In the genomic region with DNA sequence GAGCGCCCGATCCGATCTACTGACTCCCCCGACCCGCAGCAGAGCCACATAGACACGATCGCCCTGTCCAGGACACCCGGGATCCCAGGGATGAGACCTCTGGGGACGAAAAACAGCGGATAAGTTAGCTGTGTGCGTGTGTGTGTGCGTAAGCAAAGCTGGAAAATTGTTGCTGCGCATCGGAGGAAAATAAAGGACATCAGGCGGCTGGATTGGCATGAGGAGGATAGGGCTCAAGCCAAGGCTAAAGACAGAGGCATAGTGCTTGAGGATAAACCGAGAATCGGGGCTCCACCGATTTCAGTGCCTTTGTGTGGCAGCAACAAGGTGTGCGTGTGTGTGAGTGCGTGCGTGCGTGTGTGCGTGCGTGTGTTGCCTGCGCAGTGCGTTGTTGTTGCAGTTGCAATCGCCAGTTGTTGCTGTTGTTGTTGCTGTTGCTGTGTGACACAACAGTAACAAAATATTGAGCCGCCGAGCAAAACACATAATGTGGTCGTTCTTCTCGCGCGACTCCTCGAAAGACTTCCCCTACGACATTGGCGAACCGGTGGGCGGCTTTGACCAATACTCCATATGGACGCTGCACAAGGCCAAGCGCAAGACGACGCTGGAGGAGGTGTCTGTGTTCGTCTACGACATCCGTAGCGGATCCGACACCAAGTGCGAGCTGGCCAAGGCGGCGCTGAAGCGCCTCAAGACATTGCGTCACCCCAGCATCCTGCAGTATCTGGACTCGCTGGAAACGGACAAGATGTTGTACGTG, we compare ENCODE assay signal across 1 fruit fly cellular context.
A peak's percentile ranks its signal among the peaks of the same experiment; 100 is the strongest.
TF ChIP-seq lines count a peak whose summit lies in the region.

No protein-coding gene starts in this region.

TF ChIP-seq in whole organism, embryonic, 481 proteins besides CTCF, POLR2A, EP300 and RAD21 (continued from another document):
- TF ChIP-seq CG7271 (tag; optimal IDR thresholded peaks at IDR 0.05; lab: Kevin White, UChicago) = no peak
- no peak for TF ChIP-seq repo (GFP tag; optimal IDR thresholded peaks at IDR 0.05; lab: Kevin White, UChicago)
- TF ChIP-seq Atf6 (GFP tag; IDR thresholded peaks at IDR 0.05; lab: Robert Waterston, UW) = no peak
- TF ChIP-seq CG2120 (GFP tag; optimal IDR thresholded peaks at IDR 0.05; lab: Kevin White, UChicago) = no peak
- 0 out of 3 replicates have a peak, but pooled peaks have one; percentile 3 for TF ChIP-seq HLH4C (GFP tag; IDR thresholded peaks at IDR 0.05; lab: Robert Waterston, UW; ENCODE audit: partially characterized antibody)
- TF ChIP-seq Mes4 (GFP tag; optimal IDR thresholded peaks at IDR 0.05; lab: Kevin White, UChicago) = no peak
- no peak for TF ChIP-seq CG34422 (GFP tag; IDR thresholded peaks at IDR 0.05; lab: Robert Waterston, UW)
- TF ChIP-seq CG12155 (GFP tag; optimal IDR thresholded peaks at IDR 0.05; lab: Kevin White, UChicago) = no peak
- no peak for TF ChIP-seq CG4282 (GFP tag; optimal IDR thresholded peaks at IDR 0.05; lab: Kevin White, UChicago)
- no peak for TF ChIP-seq Xrp1 (GFP tag; IDR thresholded peaks at IDR 0.05; lab: Robert Waterston, UW)
- TF ChIP-seq CG31365 (tag; optimal IDR thresholded peaks at IDR 0.05; lab: Kevin White, UChicago) = no peak
- TF ChIP-seq CG6272 (GFP tag; IDR thresholded peaks at IDR 0.05; lab: Robert Waterston, UW) = no peak
- no peak for TF ChIP-seq CG3407 (GFP tag; optimal IDR thresholded peaks at IDR 0.05; lab: Kevin White, UChicago)
- TF ChIP-seq gce (GFP tag; IDR thresholded peaks at IDR 0.05; lab: Robert Waterston, UW) = no peak
- TF ChIP-seq Opbp (GFP tag; IDR thresholded peaks at IDR 0.05; lab: Robert Waterston, UW; ENCODE audit: partially characterized antibody) = no peak
- peak; percentile 40 for TF ChIP-seq Med (GFP tag; lab: Kevin White, UChicago)
- no peak for TF ChIP-seq MTF-1 (GFP tag; optimal IDR thresholded peaks at IDR 0.05; lab: Kevin White, UChicago; ENCODE audit: borderline replicate concordance)
- TF ChIP-seq CG6854 (GFP tag; optimal IDR thresholded peaks at IDR 0.05; lab: Kevin White, UChicago) = no peak
- peak; percentile 88 for TF ChIP-seq MESR4 (GFP tag; optimal IDR thresholded peaks at IDR 0.05; lab: Kevin White, UChicago)
- TF ChIP-seq Hr39 (optimal IDR thresholded peaks at IDR 0.05; lab: Kevin White, UChicago) = peak; percentile 99
- TF ChIP-seq gro (GFP tag; optimal IDR thresholded peaks at IDR 0.05; lab: Kevin White, UChicago) = no peak
- no peak for TF ChIP-seq Meics (GFP tag; optimal IDR thresholded peaks at IDR 0.05; lab: Kevin White, UChicago)
- peak; percentile 76; the same call in 2 of the 4 replicates for TF ChIP-seq Dll (GFP tag; IDR thresholded peaks at IDR 0.05; lab: Robert Waterston, UW; ENCODE audit: partially characterized antibody)
- no peak for TF ChIP-seq CG7987 (GFP tag; optimal IDR thresholded peaks at IDR 0.05; lab: Kevin White, UChicago)
- no peak for TF ChIP-seq Ravus (GFP tag; IDR thresholded peaks at IDR 0.05; lab: Robert Waterston, UW)
- TF ChIP-seq cato (GFP tag; optimal IDR thresholded peaks at IDR 0.05; lab: Kevin White, UChicago; ENCODE audit: borderline replicate concordance) = no peak
- no peak for TF ChIP-seq Gug (GFP tag; IDR thresholded peaks at IDR 0.05; lab: Robert Waterston, UW)
- TF ChIP-seq shn (GFP tag; optimal IDR thresholded peaks at IDR 0.05; lab: Kevin White, UChicago) = no peak
- no peak for TF ChIP-seq Fer1 (GFP tag; optimal IDR thresholded peaks at IDR 0.05; lab: Kevin White, UChicago)
- no peak for TF ChIP-seq CG1792 (GFP tag; optimal IDR thresholded peaks at IDR 0.05; lab: Kevin White, UChicago)
- TF ChIP-seq Hmx (GFP tag; optimal IDR thresholded peaks at IDR 0.05; lab: Kevin White, UChicago) = no peak
- no peak for TF ChIP-seq CG10209 (GFP tag; optimal IDR thresholded peaks at IDR 0.05; lab: Kevin White, UChicago)
- TF ChIP-seq nerfin-1 (tag; optimal IDR thresholded peaks at IDR 0.05; lab: Kevin White, UChicago) = no peak
- no peak for TF ChIP-seq bowl (GFP tag; IDR thresholded peaks at IDR 0.05; lab: Robert Waterston, UW)
- 0 out of 2 replicates have a peak, but pooled peaks have one; percentile 33 for TF ChIP-seq MBD-R2 (GFP tag; IDR thresholded peaks at IDR 0.05; lab: Robert Waterston, UW)
- no peak for TF ChIP-seq CG33557 (GFP tag; optimal IDR thresholded peaks at IDR 0.05; lab: Kevin White, UChicago)
- TF ChIP-seq unc-4 (GFP tag; IDR thresholded peaks at IDR 0.05; lab: Robert Waterston, UW; ENCODE audit: partially characterized antibody) = 0 out of 2 replicates have a peak, but pooled peaks have one; percentile 23
- 0 out of 2 replicates have a peak, but pooled peaks have one; percentile 34 for TF ChIP-seq nerfin-2 (GFP tag; IDR thresholded peaks at IDR 0.05; lab: Robert Waterston, UW; ENCODE audit: partially characterized antibody)
- no peak for TF ChIP-seq CG2678 (tag; optimal IDR thresholded peaks at IDR 0.05; lab: Kevin White, UChicago)
- no peak for TF ChIP-seq CG15479 (GFP tag; optimal IDR thresholded peaks at IDR 0.05; lab: Kevin White, UChicago)
- TF ChIP-seq sob (GFP tag; IDR thresholded peaks at IDR 0.05; lab: Robert Waterston, UW) = 0 out of 2 replicates have a peak, but pooled peaks have one; percentile 8
- TF ChIP-seq Stat92E (GFP tag; optimal IDR thresholded peaks at IDR 0.05; lab: Kevin White, UChicago) = no peak
- no peak for TF ChIP-seq CG34376 (GFP tag; optimal IDR thresholded peaks at IDR 0.05; lab: Kevin White, UChicago)
- TF ChIP-seq Aef1 (GFP tag; IDR thresholded peaks at IDR 0.05; lab: Robert Waterston, UW) = peak; percentile 16; the same call in 1 of the 3 replicates
- TF ChIP-seq CG31388 (GFP tag; optimal IDR thresholded peaks at IDR 0.05; lab: Kevin White, UChicago) = no peak
- no peak for TF ChIP-seq NC2α (GFP tag; optimal IDR thresholded peaks at IDR 0.05; lab: Kevin White, UChicago)
- TF ChIP-seq cg (GFP tag; optimal IDR thresholded peaks at IDR 0.05; lab: Kevin White, UChicago) = peak; percentile 95
- TF ChIP-seq scrt (GFP tag; optimal IDR thresholded peaks at IDR 0.05; lab: Kevin White, UChicago) = peak; percentile 18
- no peak for TF ChIP-seq CG3726 (GFP tag; IDR thresholded peaks at IDR 0.05; lab: Robert Waterston, UW)
- no peak for TF ChIP-seq NC2β (GFP tag; optimal IDR thresholded peaks at IDR 0.05; lab: Kevin White, UChicago)
- TF ChIP-seq CG14860 (GFP tag; IDR thresholded peaks at IDR 0.05; lab: Robert Waterston, UW; ENCODE audit: partially characterized antibody) = 0 out of 3 replicates have a peak, but pooled peaks have one; percentile 5
- no peak for TF ChIP-seq zfh2 (GFP tag; optimal IDR thresholded peaks at IDR 0.05; lab: Kevin White, UChicago)
- no peak for TF ChIP-seq Tbp (GFP tag; optimal IDR thresholded peaks at IDR 0.05; lab: Kevin White, UChicago)
- TF ChIP-seq CG10979 (tag; optimal IDR thresholded peaks at IDR 0.05; lab: Kevin White, UChicago) = no peak
- TF ChIP-seq CG10366 (GFP tag; IDR thresholded peaks at IDR 0.05; lab: Robert Waterston, UW) = 0 out of 2 replicates have a peak, but pooled peaks have one; percentile 2
TF ChIP-seq in whole organism, embryonic: peak in this region for 21.
